Worm (Caenorhabditis elegans) whole organism, early embryonic: ENCODE measurements around the gene tmem-231.

Source experiments
- B0310.2 ChIP-seq: sonication (generic microtip); optimal IDR thresholded peaks from 2 replicates; lab custom pipeline; 2016; ENCODE audit warnings: mild to moderate bottlenecking, missing genetic modification characterization, missing compliant biosample characterization
- F13C5.2 ChIP-seq: sonication (generic microtip); optimal IDR thresholded peaks from 2 replicates; lab custom pipeline; 2017; ENCODE audit warnings: mild to moderate bottlenecking, missing genetic modification characterization, inconsistent platforms, missing compliant biosample characterization
- aly-1 ChIP-seq: sonication (generic microtip); optimal IDR thresholded peaks from 2 replicates; lab custom pipeline; 2016; ENCODE audit warnings: missing genetic modification characterization, missing compliant biosample characterization
- ama-1 ChIP-seq: fragments of 150-350 bp; optimal IDR thresholded peaks from 2 replicates; lab custom pipeline; 2014
- ceh-13 ChIP-seq: fragments of 200-800 bp; sonication (Bioruptor generic); optimal IDR thresholded peaks from 2 replicates; lab custom pipeline; 2018; ENCODE audit warnings: mild to moderate bottlenecking, missing genetic modification characterization, missing compliant biosample characterization
- ceh-36 ChIP-seq: sonication (generic microtip); optimal IDR thresholded peaks from 2 replicates; lab custom pipeline; 2016; ENCODE audit warnings: missing genetic modification characterization, inconsistent platforms, missing compliant biosample characterization
- ets-7 ChIP-seq: sonication (generic microtip); optimal IDR thresholded peaks from 2 replicates; lab custom pipeline; 2016; ENCODE audit warnings: missing genotype, missing genetic modification characterization, missing compliant biosample characterization
- flt-1 ChIP-seq: fragments of 200-800 bp; sonication (Bioruptor generic); IDR thresholded peaks from 2 replicates; pipeline ENCODE4 v1.3.6; 2022; ENCODE audit warnings: missing genetic modification characterization, missing compliant biosample characterization
- hmbx-1 ChIP-seq: sonication (generic microtip); optimal IDR thresholded peaks from 2 replicates; lab custom pipeline; 2016; ENCODE audit warnings: mild to moderate bottlenecking, missing genetic modification characterization, missing compliant biosample characterization
- hmg-4 ChIP-seq: fragments of 200-800 bp; sonication (Bioruptor generic); optimal IDR thresholded peaks from 2 replicates; lab custom pipeline; 2018; ENCODE audit warnings: mild to moderate bottlenecking, missing genetic modification characterization, missing compliant biosample characterization
- hnd-1 ChIP-seq: sonication (generic microtip); optimal IDR thresholded peaks from 2 replicates; lab custom pipeline; 2016; ENCODE audit warnings: missing genetic modification characterization, missing compliant biosample characterization
- pes-1 ChIP-seq: fragments of 200-800 bp; sonication (Bioruptor generic); IDR thresholded peaks from 2 replicates; pipeline ENCODE4 v1.3.6; 2022; ENCODE audit warnings: missing genetic modification reagents, missing genetic modification characterization, missing compliant biosample characterization
- scrt-1 ChIP-seq: fragments of 200-800 bp; sonication (Bioruptor generic); IDR thresholded peaks from 2 replicates; pipeline ENCODE4 v1.3.6; 2022; ENCODE audit warnings: missing genetic modification characterization, missing compliant biosample characterization
- sea-1 ChIP-seq: fragments of 200-800 bp; sonication (Bioruptor generic); conservative IDR thresholded peaks from 2 replicates; pipeline ENCODE4 v1.3.6; 2022; ENCODE audit warnings: missing genetic modification characterization, missing compliant biosample characterization
- tbx-11 ChIP-seq: fragments of 200-800 bp; sonication (Bioruptor generic); IDR thresholded peaks from 2 replicates; pipeline ENCODE4 v1.3.6; 2022; ENCODE audit warnings: missing genetic modification characterization, missing compliant biosample characterization
- tbx-37 ChIP-seq: fragments of 200-800 bp; sonication (Bioruptor generic); conservative IDR thresholded peaks from 2 replicates; pipeline ENCODE4 v1.3.6; 2022; ENCODE audit warnings: missing genetic modification reagents, missing genetic modification characterization, missing compliant biosample characterization
- tra-4 ChIP-seq: sonication (generic microtip); optimal IDR thresholded peaks from 2 replicates; lab custom pipeline; 2017; ENCODE audit warnings: missing genetic modification characterization, missing compliant biosample characterization

The tmem-231 gene

DNA sequence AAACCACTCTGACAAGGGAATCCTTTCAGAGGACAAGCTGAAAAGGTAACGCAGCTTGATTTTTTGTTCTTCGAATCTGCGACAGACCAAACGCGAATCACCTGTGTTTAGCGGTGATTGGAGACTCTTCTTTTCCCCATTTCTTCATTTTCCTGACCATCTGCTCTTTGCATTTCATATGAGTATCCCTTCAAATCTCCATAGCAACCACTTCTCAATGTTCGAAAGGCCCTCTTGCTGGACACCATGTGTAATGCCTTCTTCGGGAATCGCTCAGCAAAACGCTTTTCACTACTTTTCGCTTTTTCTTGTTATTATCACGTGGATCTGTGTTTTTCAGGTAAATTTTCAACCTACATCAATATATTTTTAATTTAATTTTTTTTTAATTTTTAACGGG is at the start of gene tmem-231, which contains the start of gene T26A8.3:
TSS of gene tmem-231 (plus strand) at position 249 of the 400 bp plus-strand sequence.
TSS of gene T26A8.3 (minus strand) at position 101 of the 400 bp plus-strand sequence.
- TF ChIP-seq hmbx-1 (tag; lab: Kevin White, UChicago) = no peak

DNA sequence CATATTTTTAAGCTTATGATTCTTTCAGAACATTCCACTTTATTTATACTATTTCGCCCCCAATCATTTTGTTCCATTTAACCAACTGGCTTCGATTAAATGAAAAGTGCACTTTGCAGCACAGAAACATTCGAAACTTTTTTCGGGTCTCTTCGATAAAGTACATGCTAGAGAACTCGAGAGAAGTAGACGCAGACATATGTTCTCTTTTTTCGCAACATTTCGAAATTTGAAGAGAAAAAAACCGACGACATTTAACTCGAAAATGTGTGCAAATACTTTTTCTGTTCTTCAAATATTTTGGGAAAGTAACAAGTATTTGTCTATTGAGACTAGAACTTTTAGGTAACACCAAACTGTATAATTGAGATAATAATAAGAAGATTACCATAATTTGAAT is 49.7 kb upstream of the tmem-231 start:
- TF ChIP-seq ets-7 (no peak), F13C5.2 (tag; lab: Kevin White, UChicago) (no peak), ceh-36 (tag; lab: Kevin White, UChicago) (no peak), tbx-11 (GFP tag; lab: Robert Waterston, UW) (no peak), B0310.2 (tag; lab: Kevin White, UChicago) (no peak), flt-1 (GFP tag; lab: Robert Waterston, UW) (no peak), tbx-37 (GFP tag; lab: Robert Waterston, UW) (no peak), hnd-1 (no peak), aly-1 (no peak), tra-4 (tag; lab: Kevin White, UChicago) (no peak), hmbx-1 (tag; lab: Kevin White, UChicago) (no peak), scrt-1 (GFP tag; lab: Robert Waterston, UW) (no peak), ama-1 (no peak), ceh-13 (GFP tag; lab: Kevin White, UChicago) (no peak), sea-1 (GFP tag; lab: Robert Waterston, UW) (no peak), hmg-4 (GFP tag; lab: Kevin White, UChicago) (no peak)

DNA sequence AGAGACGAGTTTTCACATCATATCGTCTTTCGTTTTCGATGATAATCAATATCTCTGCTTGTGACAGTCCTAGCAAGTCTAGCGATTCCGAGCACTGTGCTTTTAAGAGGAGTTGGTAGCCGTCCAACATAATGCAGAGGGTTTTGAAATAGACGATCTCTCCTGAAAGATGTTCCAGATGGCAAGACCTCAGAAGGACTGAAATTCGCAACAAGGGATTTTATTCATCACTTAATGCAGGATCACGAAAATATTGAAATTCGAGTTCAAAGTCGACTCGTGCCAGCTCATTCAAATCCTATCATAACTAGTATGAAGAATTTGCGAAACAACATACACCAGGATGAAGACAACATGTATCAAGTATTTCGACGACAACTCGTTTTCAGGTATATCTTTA is 49.1 kb upstream of the tmem-231 start, which contains the start of gene D2096.7:
TSS of gene D2096.7 (minus strand) at position 130 of the 400 bp plus-strand sequence.
- TF ChIP-seq B0310.2 (tag; lab: Kevin White, UChicago) = no peak
- TF ChIP-seq flt-1 (GFP tag; lab: Robert Waterston, UW) = no peak
- TF ChIP-seq tbx-37 (GFP tag; lab: Robert Waterston, UW) = no peak
- no peak for TF ChIP-seq ets-7
- TF ChIP-seq hmbx-1 (tag; lab: Kevin White, UChicago) = no peak
- TF ChIP-seq hnd-1 = no peak
- TF ChIP-seq ceh-36 (tag; lab: Kevin White, UChicago) = no peak
- TF ChIP-seq aly-1 = no peak
- no peak for TF ChIP-seq scrt-1 (GFP tag; lab: Robert Waterston, UW)
- no peak for TF ChIP-seq hmg-4 (GFP tag; lab: Kevin White, UChicago)
- no peak for TF ChIP-seq ama-1
- TF ChIP-seq F13C5.2 (tag; lab: Kevin White, UChicago) = no peak
- no peak for TF ChIP-seq tra-4 (tag; lab: Kevin White, UChicago)
- no peak for TF ChIP-seq pes-1 (GFP tag; lab: Robert Waterston, UW)
- no peak for TF ChIP-seq tbx-11 (GFP tag; lab: Robert Waterston, UW)
- TF ChIP-seq sea-1 (GFP tag; lab: Robert Waterston, UW) = no peak

DNA sequence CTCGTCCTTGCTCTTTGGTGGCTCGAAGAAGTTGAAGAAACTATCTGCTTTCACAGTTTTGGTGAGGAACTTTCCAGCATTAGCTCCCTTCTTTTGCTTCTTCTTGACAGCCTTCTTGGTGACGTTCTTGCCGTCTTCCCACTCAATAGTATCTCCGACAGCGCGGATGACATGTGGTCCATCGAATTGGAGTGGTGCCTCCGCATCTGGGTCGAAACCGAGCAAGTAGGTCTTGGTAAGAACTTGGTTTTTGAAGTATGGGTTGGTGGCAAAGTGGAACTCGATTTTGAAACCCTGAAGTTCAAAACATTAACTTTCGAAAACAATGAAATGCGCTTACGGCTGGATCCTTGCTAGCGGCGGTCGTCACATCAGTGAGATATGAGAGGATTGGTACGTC is 48.3 kb upstream of the tmem-231 start:
- no peak for TF ChIP-seq aly-1
- no peak for TF ChIP-seq B0310.2 (tag; lab: Kevin White, UChicago)
- no peak for TF ChIP-seq hmg-4 (GFP tag; lab: Kevin White, UChicago)
- TF ChIP-seq tbx-37 (GFP tag; lab: Robert Waterston, UW) = no peak
- no peak for TF ChIP-seq flt-1 (GFP tag; lab: Robert Waterston, UW)
- TF ChIP-seq hnd-1 = no peak
- TF ChIP-seq pes-1 (GFP tag; lab: Robert Waterston, UW) = no peak
- TF ChIP-seq scrt-1 (GFP tag; lab: Robert Waterston, UW) = no peak
- TF ChIP-seq F13C5.2 (tag; lab: Kevin White, UChicago) = no peak
- no peak for TF ChIP-seq ets-7
- TF ChIP-seq tra-4 (tag; lab: Kevin White, UChicago) = no peak
- TF ChIP-seq tbx-11 (GFP tag; lab: Robert Waterston, UW) = no peak
- no peak for TF ChIP-seq hmbx-1 (tag; lab: Kevin White, UChicago)

DNA sequence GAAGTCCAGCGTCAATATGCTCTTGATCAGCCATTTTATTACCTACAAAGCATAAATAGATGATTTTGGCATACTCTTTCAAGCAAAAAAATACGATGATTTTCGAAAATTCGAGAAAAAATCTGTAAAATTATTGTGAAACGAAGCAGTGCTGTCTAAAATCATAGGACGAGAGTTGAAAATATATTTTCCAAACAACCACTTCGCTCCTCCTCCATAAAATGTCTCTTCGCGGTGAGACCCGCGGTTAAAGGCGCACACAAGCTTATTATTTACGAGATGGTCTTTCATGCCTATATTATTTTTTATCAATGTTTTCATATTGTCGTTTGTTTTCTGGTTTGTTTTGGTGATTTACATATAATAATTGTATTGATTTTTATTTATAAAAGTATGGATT is 47.3 kb upstream of the tmem-231 start, which contains the start of gene nap-1:
TSS of gene nap-1 (minus strand) at position 42 of the 400 bp plus-strand sequence.
- no peak for TF ChIP-seq scrt-1 (GFP tag; lab: Robert Waterston, UW)
- no peak for TF ChIP-seq pes-1 (GFP tag; lab: Robert Waterston, UW)
- TF ChIP-seq hmg-4 (GFP tag; lab: Kevin White, UChicago) = no peak
- TF ChIP-seq ceh-36 (tag; lab: Kevin White, UChicago) = no peak
- TF ChIP-seq tbx-37 (GFP tag; lab: Robert Waterston, UW) = no peak
- no peak for TF ChIP-seq ceh-13 (GFP tag; lab: Kevin White, UChicago)
- TF ChIP-seq sea-1 (GFP tag; lab: Robert Waterston, UW) = no peak
- no peak for TF ChIP-seq hmbx-1 (tag; lab: Kevin White, UChicago)
- TF ChIP-seq F13C5.2 (tag; lab: Kevin White, UChicago) = no peak
- no peak for TF ChIP-seq flt-1 (GFP tag; lab: Robert Waterston, UW)
- TF ChIP-seq hnd-1 = no peak
- no peak for TF ChIP-seq aly-1
- no peak for TF ChIP-seq tbx-11 (GFP tag; lab: Robert Waterston, UW)

DNA sequence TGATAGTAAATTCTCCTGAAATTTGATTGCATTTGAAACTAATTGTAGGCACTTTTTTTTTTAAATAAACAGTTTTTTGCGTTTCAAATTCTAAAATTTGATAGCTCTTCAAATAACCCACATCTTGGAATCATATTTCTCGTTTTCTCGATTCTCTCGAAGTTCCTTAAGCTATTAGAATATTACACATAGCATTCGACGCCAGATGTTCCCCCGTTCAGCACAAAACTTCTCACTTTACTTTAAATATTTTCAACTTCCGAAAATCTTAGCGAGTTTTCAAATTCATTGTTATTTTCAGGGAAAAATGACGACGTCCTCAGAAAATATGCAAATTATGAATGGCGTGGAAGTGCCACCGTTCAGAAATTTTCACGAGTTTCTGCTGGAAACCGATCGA is 46.9 kb upstream of the tmem-231 start, which contains the start of gene praf-3:
TSS of gene praf-3 (plus strand) at position 301 of the 400 bp plus-strand sequence.
- TF ChIP-seq ama-1 (no peak), sea-1 (GFP tag; lab: Robert Waterston, UW) (no peak), hmg-4 (GFP tag; lab: Kevin White, UChicago) (no peak), tbx-37 (GFP tag; lab: Robert Waterston, UW) (no peak), tbx-11 (GFP tag; lab: Robert Waterston, UW) (no peak), pes-1 (GFP tag; lab: Robert Waterston, UW) (no peak), flt-1 (GFP tag; lab: Robert Waterston, UW) (no peak), ceh-36 (tag; lab: Kevin White, UChicago) (no peak), ceh-13 (GFP tag; lab: Kevin White, UChicago) (no peak), scrt-1 (GFP tag; lab: Robert Waterston, UW) (no peak), tra-4 (tag; lab: Kevin White, UChicago) (no peak), hnd-1 (no peak), B0310.2 (tag; lab: Kevin White, UChicago) (no peak), hmbx-1 (tag; lab: Kevin White, UChicago) (no peak), aly-1 (no peak), F13C5.2 (tag; lab: Kevin White, UChicago) (no peak), ets-7 (no peak)
